Fruit fly (Drosophila melanogaster) whole organism, adult: ENCODE measurements around the gene eIF2Bepsilon.

Source experiments
- CG12768 ChIP-seq: fragments of 200-800 bp; sonication (Bioruptor generic); optimal IDR thresholded peaks from 2 replicates; lab custom pipeline; 2017; ENCODE audit warnings: missing biosample characterization, missing genetic modification characterization, mild to moderate bottlenecking, moderate library complexity, missing genetic modification reagents
- CG14711 ChIP-seq: fragments of 200-800 bp; sonication (Bioruptor generic); optimal IDR thresholded peaks from 2 replicates; lab custom pipeline; 2018; ENCODE audit warnings: missing biosample characterization, mild to moderate bottlenecking, missing genetic modification characterization, moderate library complexity
- CG1620 ChIP-seq: fragments of 200-800 bp; sonication (Bioruptor generic); optimal IDR thresholded peaks from 2 replicates; lab custom pipeline; 2016; ENCODE audit warnings: missing biosample characterization, missing genetic modification characterization
- CG33017 ChIP-seq: fragments of 200-800 bp; sonication (Bioruptor generic); optimal IDR thresholded peaks from 2 replicates; lab custom pipeline; 2018; ENCODE audit warnings: missing biosample characterization, mild to moderate bottlenecking, missing genetic modification characterization, moderate library complexity
- CG7045 ChIP-seq: fragments of 200-800 bp; sonication (Bioruptor generic); optimal IDR thresholded peaks from 2 replicates; lab custom pipeline; 2017; ENCODE audit warnings: missing biosample characterization, mild to moderate bottlenecking, missing genetic modification characterization
- Crg-1 ChIP-seq: fragments of 200-800 bp; sonication (Bioruptor generic); optimal IDR thresholded peaks from 2 replicates; lab custom pipeline; 2016; ENCODE audit warnings: missing biosample characterization, missing genetic modification characterization
- Mnt ChIP-seq: fragments of 200-800 bp; sonication (Bioruptor generic); optimal IDR thresholded peaks from 2 replicates; lab custom pipeline; 2016; ENCODE audit warnings: missing biosample characterization, mild to moderate bottlenecking, missing genetic modification characterization
- cnc ChIP-seq, 2 experiments: fragments of >200 bp; optimal IDR thresholded peaks; 2 replicates each; lab custom pipeline; 2017
- kay ChIP-seq: fragments of 200-800 bp; sonication (Bioruptor generic); peaks from one replicate; lab custom pipeline; 2016; ENCODE audit warnings: missing biosample characterization, missing genetic modification characterization, borderline replicate concordance
- pad ChIP-seq: fragments of 200-800 bp; sonication (Bioruptor generic); optimal IDR thresholded peaks from 3 replicates; lab custom pipeline; 2017; ENCODE audit warnings: missing biosample characterization, missing genetic modification characterization, mild to moderate bottlenecking, moderate library complexity, missing genetic modification reagents

dm6 chrX:1968581-1969258, 46.0 kb upstream of the eIF2Bepsilon start:
- TF ChIP-seq cnc (optimal IDR thresholded peaks at IDR 0.05; lab: Kevin White, UChicago) (no peak), Mnt (no peak), kay (GFP tag; lab: Kevin White, UChicago) (no peak), CG14711 (no peak), CG7045 (GFP tag; lab: Kevin White, UChicago) (no peak), CG1620 (no peak), CG33017 (tag; lab: Kevin White, UChicago) (no peak), pad (GFP tag; lab: Kevin White, UChicago) (peak; percentile 2), Crg-1 (no peak), CG12768 (GFP tag; lab: Kevin White, UChicago) (no peak)
